Fruit fly (Drosophila melanogaster) whole organism, embryonic: ENCODE measurements around the gene CG12118.
A peak's percentile ranks its signal among the peaks of the same experiment; 100 is the strongest.

Experiments
- ATbp ChIP-seq: fragments of 200-800 bp; sonication (Bioruptor generic); optimal IDR thresholded peaks from 2 replicates; lab custom pipeline; 2017; ENCODE audit warnings: missing biosample characterization, mild to moderate bottlenecking, missing genetic modification characterization, missing genetic modification reagents
- Ada2b ChIP-seq: fragments of 200-800 bp; sonication (Bioruptor generic); IDR thresholded peaks from 2 replicates; pipeline ENCODE4 v1.3.6; 2022; ENCODE audit warnings: missing biosample characterization, missing genetic modification characterization
- CG11696 ChIP-seq: fragments of 200-800 bp; sonication (Bioruptor generic); IDR thresholded peaks from 2 replicates; pipeline ENCODE4 v1.3.6; 2022; ENCODE audit warnings: missing biosample characterization, missing genetic modification characterization
- CG13287 ChIP-seq: fragments of 200-800 bp; sonication (Bioruptor generic); IDR thresholded peaks from 2 replicates; pipeline ENCODE4 v1.3.6; 2022; ENCODE audit warnings: missing biosample characterization, missing genetic modification characterization; ENCODE audit not compliant: partially characterized antibody
- CG13296 ChIP-seq: fragments of 200-800 bp; sonication (Bioruptor generic); optimal IDR thresholded peaks from 3 replicates; lab custom pipeline; 2018; ENCODE audit warnings: missing biosample characterization, mild to moderate bottlenecking, missing genetic modification characterization
- CG13424 ChIP-seq: fragments of 200-800 bp; sonication (Bioruptor generic); optimal IDR thresholded peaks from 2 replicates; lab custom pipeline; 2019; ENCODE audit warnings: missing biosample characterization, mild to moderate bottlenecking, missing genetic modification characterization, moderate library complexity
- CG13624 ChIP-seq: fragments of 200-800 bp; sonication (Bioruptor generic); optimal IDR thresholded peaks from 2 replicates; lab custom pipeline; 2016; ENCODE audit warnings: missing biosample characterization, missing genetic modification characterization
- CG14710 ChIP-seq: fragments of 200-800 bp; sonication (Bioruptor generic); optimal IDR thresholded peaks from 3 replicates; lab custom pipeline; 2019; ENCODE audit warnings: missing biosample characterization, mild to moderate bottlenecking, missing genetic modification characterization, moderate library complexity
- CG15073 ChIP-seq: fragments of 200-800 bp; sonication (Bioruptor generic); optimal IDR thresholded peaks from 2 replicates; lab custom pipeline; 2016; ENCODE audit warnings: missing biosample characterization, missing genetic modification characterization
- CG1647 ChIP-seq: fragments of 200-800 bp; sonication (Bioruptor generic); optimal IDR thresholded peaks from 3 replicates; lab custom pipeline; 2016; ENCODE audit warnings: missing biosample characterization, missing genetic modification characterization
- CG17802 ChIP-seq: fragments of 200-800 bp; sonication (Bioruptor generic); optimal IDR thresholded peaks from 2 replicates; lab custom pipeline; 2018; ENCODE audit warnings: missing biosample characterization, mild to moderate bottlenecking, missing genetic modification characterization, moderate library complexity
- CG17829 ChIP-seq: fragments of 200-800 bp; optimal IDR thresholded peaks from 2 replicates; lab custom pipeline; 2019; ENCODE audit warnings: missing biosample characterization, mild to moderate bottlenecking, missing genetic modification characterization, moderate library complexity
- CG31441 ChIP-seq: fragments of 200-800 bp; sonication (Bioruptor generic); IDR thresholded peaks from 2 replicates; pipeline ENCODE4 v1.3.6; 2022; ENCODE audit warnings: missing biosample characterization, missing genetic modification characterization
- CG3163 ChIP-seq: fragments of 200-800 bp; sonication (Bioruptor generic); optimal IDR thresholded peaks from 3 replicates; lab custom pipeline; 2016; ENCODE audit warnings: missing biosample characterization, missing genetic modification characterization
- CG32532 ChIP-seq: fragments of 200-800 bp; sonication (Bioruptor generic); IDR thresholded peaks from 2 replicates; pipeline ENCODE4 v1.3.6; 2022; ENCODE audit warnings: missing biosample characterization, missing genetic modification characterization
- CG3281 ChIP-seq: fragments of 200-800 bp; sonication (Bioruptor generic); optimal IDR thresholded peaks from 3 replicates; lab custom pipeline; 2017; ENCODE audit warnings: missing biosample characterization, mild to moderate bottlenecking, missing genetic modification characterization
- CG4424 ChIP-seq: fragments of 200-800 bp; sonication (Bioruptor generic); optimal IDR thresholded peaks from 3 replicates; lab custom pipeline; 2016; ENCODE audit warnings: missing biosample characterization, missing genetic modification characterization
- CG4854 ChIP-seq: fragments of 200-800 bp; sonication (Bioruptor generic); optimal IDR thresholded peaks from 2 replicates; lab custom pipeline; 2016; ENCODE audit warnings: missing biosample characterization, missing genetic modification characterization, inconsistent platforms
- CG6689 ChIP-seq: fragments of 200-800 bp; sonication (Bioruptor generic); IDR thresholded peaks from 2 replicates; pipeline ENCODE4 v1.3.6; 2022; ENCODE audit warnings: missing biosample characterization, missing genetic modification characterization
- CG7556 ChIP-seq: fragments of 200-800 bp; sonication (Bioruptor generic); optimal IDR thresholded peaks from 2 replicates; lab custom pipeline; 2017; ENCODE audit warnings: missing biosample characterization, mild to moderate bottlenecking, missing genetic modification characterization
- CG7745 ChIP-seq: fragments of 200-800 bp; sonication (Bioruptor generic); optimal IDR thresholded peaks from 2 replicates; lab custom pipeline; 2018; ENCODE audit warnings: missing biosample characterization, mild to moderate bottlenecking, missing genetic modification characterization, moderate library complexity
- CG7928 ChIP-seq: fragments of 200-800 bp; sonication (Bioruptor generic); optimal IDR thresholded peaks from 2 replicates; lab custom pipeline; 2017; ENCODE audit warnings: missing biosample characterization, mild to moderate bottlenecking, missing genetic modification characterization
- CG9932 ChIP-seq: fragments of 200-800 bp; sonication (Bioruptor generic); IDR thresholded peaks from 2 replicates; pipeline ENCODE4 v1.3.6; 2022; ENCODE audit warnings: missing biosample characterization, missing genetic modification characterization
- Camta ChIP-seq: fragments of 200-800 bp; sonication (Bioruptor generic); optimal IDR thresholded peaks from 2 replicates; lab custom pipeline; 2016; ENCODE audit warnings: missing biosample characterization, missing genetic modification characterization
- D19B ChIP-seq: fragments of 200-800 bp; sonication (Bioruptor generic); optimal IDR thresholded peaks from 2 replicates; lab custom pipeline; 2017; ENCODE audit warnings: missing biosample characterization, mild to moderate bottlenecking, missing genetic modification characterization
- Dad ChIP-seq: fragments of 200-800 bp; sonication (Bioruptor generic); optimal IDR thresholded peaks from 3 replicates; lab custom pipeline; 2016; ENCODE audit warnings: missing biosample characterization, missing genetic modification characterization
- Dip2 ChIP-seq: fragments of 200-800 bp; sonication (Bioruptor generic); IDR thresholded peaks from 2 replicates; pipeline ENCODE4 v1.3.6; 2022; ENCODE audit warnings: missing biosample characterization, missing genetic modification characterization
- Eip74EF ChIP-seq, 2 experiments: fragments of 200-800 bp in 1 of 2; fragments of >200 bp in 1 of 2; sonication (Bioruptor generic) in 1 of 2; optimal IDR thresholded peaks; 2 replicates each; lab custom pipeline; 2017 to 2019; ENCODE audit warnings: missing biosample characterization in 2 of 2, missing genetic modification characterization in 2 of 2, mild to moderate bottlenecking in 1 of 2, moderate library complexity in 1 of 2
- HHEX ChIP-seq: fragments of 200-800 bp; sonication (Bioruptor generic); optimal IDR thresholded peaks from 3 replicates; lab custom pipeline; 2017; ENCODE audit warnings: missing biosample characterization, mild to moderate bottlenecking, missing genetic modification characterization, missing genetic modification reagents
- HLH54F ChIP-seq: fragments of 200-800 bp; sonication (Bioruptor generic); optimal IDR thresholded peaks from 3 replicates; lab custom pipeline; 2016; ENCODE audit warnings: missing biosample characterization, missing genetic modification characterization
- Hand ChIP-seq: fragments of 200-800 bp; sonication (Bioruptor generic); optimal IDR thresholded peaks from 2 replicates; lab custom pipeline; 2017; ENCODE audit warnings: mild to moderate bottlenecking, missing biosample characterization, missing genetic modification reagents, missing genetic modification characterization
- HmgD ChIP-seq: fragments of 200-800 bp; sonication (Bioruptor generic); optimal IDR thresholded peaks from 3 replicates; lab custom pipeline; 2016; ENCODE audit warnings: missing biosample characterization, missing genetic modification characterization
- Hsf ChIP-seq: fragments of 200-800 bp; sonication (Bioruptor generic); optimal IDR thresholded peaks from 3 replicates; lab custom pipeline; 2016; ENCODE audit warnings: missing biosample characterization, missing genetic modification characterization
- Max ChIP-seq: fragments of 200-800 bp; sonication (Bioruptor generic); optimal IDR thresholded peaks from 2 replicates; lab custom pipeline; 2016; ENCODE audit warnings: missing biosample characterization, mild to moderate bottlenecking, missing genetic modification characterization
- Oaz ChIP-seq: fragments of 200-800 bp; sonication (Bioruptor generic); IDR thresholded peaks from 2 replicates; pipeline ENCODE4 v1.3.6; 2022; ENCODE audit warnings: missing biosample characterization, missing genetic modification characterization
- Oli ChIP-seq: fragments of 200-800 bp; sonication (Bioruptor generic); optimal IDR thresholded peaks from 2 replicates; lab custom pipeline; 2018; ENCODE audit warnings: missing biosample characterization, mild to moderate bottlenecking, missing genetic modification characterization, moderate library complexity
- Rfx ChIP-seq: fragments of 200-800 bp; sonication (Bioruptor generic); IDR thresholded peaks from 2 replicates; pipeline ENCODE4 v1.3.6; 2022; ENCODE audit warnings: missing biosample characterization, missing genetic modification characterization
- ase ChIP-seq: fragments of 200-800 bp; sonication (Bioruptor generic); IDR thresholded peaks from 3 replicates; pipeline ENCODE4 v1.3.6; 2022; ENCODE audit warnings: missing biosample characterization, missing genetic modification characterization
- bcd ChIP-seq: fragments of 200-800 bp; sonication (Bioruptor generic); optimal IDR thresholded peaks from 2 replicates; lab custom pipeline; 2017; ENCODE audit warnings: missing biosample characterization, mild to moderate bottlenecking, missing genetic modification characterization
- bigmax ChIP-seq: fragments of 200-800 bp; sonication (Bioruptor generic); optimal IDR thresholded peaks from 2 replicates; lab custom pipeline; 2018; ENCODE audit warnings: missing biosample characterization, mild to moderate bottlenecking, missing genetic modification characterization
- dmrt99B ChIP-seq: fragments of 200-800 bp; sonication (Bioruptor generic); optimal IDR thresholded peaks from 2 replicates; lab custom pipeline; 2018; ENCODE audit warnings: missing biosample characterization, mild to moderate bottlenecking, missing genetic modification characterization, moderate library complexity
- gcm2 ChIP-seq: fragments of 200-800 bp; sonication (Bioruptor generic); optimal IDR thresholded peaks from 2 replicates; lab custom pipeline; 2016; ENCODE audit warnings: missing biosample characterization, missing genetic modification characterization
- lov ChIP-seq, 2 experiments: fragments of 200-800 bp in 1 of 2; fragments of >200 bp in 1 of 2; sonication (Bioruptor generic) in 1 of 2; IDR thresholded peaks in 1 of 2; optimal IDR thresholded peaks in 1 of 2; 2 replicates in 1 of 2; 3 replicates in 1 of 2; pipeline versions ENCODE4 v1.3.6 to Lab custom; 2017 to 2022; ENCODE audit warnings: missing biosample characterization in 1 of 2, missing genetic modification characterization in 1 of 2
- phol ChIP-seq: fragments of 200-800 bp; sonication (Bioruptor generic); optimal IDR thresholded peaks from 3 replicates; lab custom pipeline; 2018; ENCODE audit warnings: missing biosample characterization, mild to moderate bottlenecking, missing genetic modification characterization, moderate library complexity
- prd ChIP-seq, 3 experiments: fragments of >200 bp in 2 of 3; fragments of 200-800 bp in 1 of 3; sonication (Bioruptor generic) in 1 of 3; optimal IDR thresholded peaks in 2 of 3; IDR thresholded peaks in 1 of 3; 2 replicates in 2 of 3; 3 replicates in 1 of 3; pipeline versions ENCODE4 v1.3.6 to Lab custom; 2017 to 2022; ENCODE audit warnings: missing biosample characterization in 1 of 3, missing genetic modification characterization in 1 of 3
- slou ChIP-seq: fragments of 200-800 bp; sonication (Bioruptor generic); optimal IDR thresholded peaks from 3 replicates; lab custom pipeline; 2016; ENCODE audit warnings: missing biosample characterization, missing genetic modification characterization
- ssp ChIP-seq: fragments of 200-800 bp; sonication (Bioruptor generic); IDR thresholded peaks from 2 replicates; pipeline ENCODE4 v1.3.6; 2022; ENCODE audit warnings: missing biosample characterization, missing genetic modification characterization
- tap ChIP-seq: fragments of 200-800 bp; optimal IDR thresholded peaks from 3 replicates; lab custom pipeline; 2019; ENCODE audit warnings: missing biosample characterization, mild to moderate bottlenecking, missing genetic modification characterization, moderate library complexity
- zf30C ChIP-seq: fragments of 200-800 bp; sonication (Bioruptor generic); optimal IDR thresholded peaks from 3 replicates; lab custom pipeline; 2018; ENCODE audit warnings: missing biosample characterization, mild to moderate bottlenecking, missing genetic modification characterization

The CG12118 gene

dm6 chrX:9155134-9155533 lies 41.1 kb downstream of the CG12118 start (continued):
- TF ChIP-seq Camta (GFP tag; lab: Kevin White, UChicago) (peak; percentile 38), CG14710 (peak; percentile 73), CG31441 (GFP tag; lab: Robert Waterston, UW) (peak; percentile 25; the same call in 1 of the 2 replicates), dmrt99B (peak; percentile 73), CG17829 (tag; lab: Kevin White, UChicago) (peak; percentile 66), HmgD (GFP tag; lab: Kevin White, UChicago) (no peak), Rfx (peak; percentile 37; the same call in 1 of the 2 replicates), Ada2b (GFP tag; lab: Robert Waterston, UW) (peak; percentile 51; the same call in 1 of the 2 replicates), CG11696 (GFP tag; lab: Robert Waterston, UW) (no peak), Hsf (GFP tag; lab: Kevin White, UChicago) (peak; percentile 46), CG6689 (GFP tag; lab: Robert Waterston, UW) (no peak; the same call in none of the 2 replicates), CG7556 (GFP tag; lab: Kevin White, UChicago) (peak; percentile 61), gcm2 (no peak), CG3163 (no peak), slou (GFP tag; lab: Kevin White, UChicago) (peak; percentile 58), Max (GFP tag; lab: Kevin White, UChicago) (peak; percentile 46), ssp (GFP tag; lab: Robert Waterston, UW) (0 out of 2 replicates have a peak, but pooled peaks have one; percentile 16), CG7745 (tag; lab: Kevin White, UChicago) (no peak), CG15073 (GFP tag; lab: Kevin White, UChicago) (no peak), CG13624 (GFP tag; lab: Kevin White, UChicago) (no peak), prd (optimal IDR thresholded peaks at IDR 0.05; lab: Kevin White, UChicago) (no peak), prd (GFP tag; IDR thresholded peaks at IDR 0.05; lab: Robert Waterston, UW) (peak; percentile 43; the same call in 2 of the 3 replicates), CG13424 (tag; lab: Kevin White, UChicago) (peak; percentile 72), tap (tag; lab: Kevin White, UChicago) (peak; percentile 65), CG3281 (peak; percentile 63), CG9932 (GFP tag; lab: Robert Waterston, UW) (peak; percentile 44), CG7928 (no peak), ase (GFP tag; lab: Robert Waterston, UW) (no peak), D19B (GFP tag; lab: Kevin White, UChicago) (peak; percentile 29), bigmax (GFP tag; lab: Kevin White, UChicago) (no peak), zf30C (peak; percentile 91), Eip74EF (GFP tag; optimal IDR thresholded peaks at IDR 0.05; lab: Kevin White, UChicago) (peak in 1 of 2 experiments; percentile 17), Oli (tag; lab: Kevin White, UChicago) (peak; percentile 67), CG17802 (tag; lab: Kevin White, UChicago) (no peak), CG1647 (GFP tag; lab: Kevin White, UChicago) (peak; percentile 41), CG4424 (peak; percentile 64), ATbp (GFP tag; lab: Kevin White, UChicago) (peak; percentile 45), bcd (GFP tag; lab: Kevin White, UChicago) (peak; percentile 51), CG13296 (GFP tag; lab: Kevin White, UChicago) (peak; percentile 62), Oaz (GFP tag; lab: Robert Waterston, UW) (no peak), Dip2 (GFP tag; lab: Robert Waterston, UW) (no peak), CG32532 (GFP tag; lab: Robert Waterston, UW) (peak; percentile 63), Dad (peak; percentile 27), phol (tag; lab: Kevin White, UChicago) (peak; percentile 77), CG13287 (GFP tag; lab: Robert Waterston, UW) (no peak), Hand (peak; percentile 24), HHEX (peak; percentile 57), lov (optimal IDR thresholded peaks at IDR 0.05; lab: Kevin White, UChicago) (no peak), lov (GFP tag; IDR thresholded peaks at IDR 0.05; lab: Robert Waterston, UW) (no peak), CG4854 (peak; percentile 17), HLH54F (GFP tag; lab: Kevin White, UChicago) (peak; percentile 24)
